Worm (Caenorhabditis elegans): ENCODE results near the gene rab-28.

- no peak for TF ChIP-seq nhr-25 (tag; optimal IDR thresholded peaks at IDR 0.05)
- TF ChIP-seq ceh-82 (tag; optimal IDR thresholded peaks at IDR 0.05), result no peak
- TF ChIP-seq egl-27 (tag; optimal IDR thresholded peaks at IDR 0.05), result no peak
- TF ChIP-seq ama-1 (optimal IDR thresholded peaks at IDR 0.05), result no peak
- TF ChIP-seq elt-3 (tag; optimal IDR thresholded peaks at IDR 0.05), result no peak
- no peak for TF ChIP-seq unc-39 (tag; optimal IDR thresholded peaks at IDR 0.05)
- no peak for TF ChIP-seq nhr-12 (tag; optimal IDR thresholded peaks at IDR 0.05)
Observed at ce11 chrIV:9199939-9200202, 43.9 kb downstream of the rab-28 start, which contains the start of gene wnk-1.
